Worm (Caenorhabditis elegans) whole organism, dauer: ENCODE measurements around the gene vha-13.

Source experiments
- unc-62 ChIP-seq: sonication (generic microtip); optimal IDR thresholded peaks from 2 replicates; lab custom pipeline; 2017; ENCODE audit warnings: missing biosample characterization, missing genetic modification reagents, missing genetic modification characterization

The vha-13 gene

DNA sequence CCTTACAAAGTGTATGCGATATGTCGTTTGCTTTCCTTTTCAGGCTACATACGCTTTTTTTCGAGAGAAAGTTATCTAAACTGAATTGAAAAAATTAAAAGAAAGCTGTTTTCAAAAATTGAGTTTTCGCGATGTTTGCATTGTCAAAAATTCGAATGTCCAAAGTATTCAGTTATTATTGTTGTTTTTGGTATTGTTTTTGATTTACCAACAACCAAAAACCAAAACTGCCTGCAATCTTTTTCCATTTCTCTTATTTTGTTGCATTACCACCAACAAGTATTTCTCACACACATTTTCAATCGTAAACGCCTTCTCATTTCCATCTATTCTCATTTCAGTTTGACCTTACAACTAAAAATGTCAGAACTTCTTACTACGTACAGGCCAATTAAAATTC, 22.7 kb upstream of the vha-13 start, which contains the start of gene pepm-1:
Gene pepm-1 (plus strand): TSS at position 301 of the 400 bp plus-strand sequence.
- TF ChIP-seq unc-62 = no peak

DNA sequence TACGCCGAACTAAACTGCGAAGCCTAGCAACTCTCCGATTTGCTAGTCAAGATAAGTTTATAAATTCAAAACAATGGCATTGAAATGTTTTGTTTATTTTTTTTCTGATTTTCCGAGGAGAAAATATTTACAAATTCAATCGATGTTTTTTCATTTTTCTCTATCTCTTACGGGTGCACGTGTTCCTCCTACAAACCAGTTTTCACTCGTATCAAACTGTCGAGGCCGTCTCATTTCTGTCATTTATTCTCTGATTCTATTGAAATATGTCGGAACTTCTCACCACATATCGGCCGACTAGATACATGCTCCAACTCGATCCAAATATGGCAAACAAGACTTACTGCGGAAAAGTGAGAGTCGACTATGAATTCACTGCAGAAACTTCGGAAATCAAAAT, 20.0 kb upstream of the vha-13 start, which contains the start of gene F47B8.8:
Gene F47B8.8 (plus strand): TSS at position 257 of the 400 bp plus-strand sequence.
- no peak for TF ChIP-seq unc-62

DNA sequence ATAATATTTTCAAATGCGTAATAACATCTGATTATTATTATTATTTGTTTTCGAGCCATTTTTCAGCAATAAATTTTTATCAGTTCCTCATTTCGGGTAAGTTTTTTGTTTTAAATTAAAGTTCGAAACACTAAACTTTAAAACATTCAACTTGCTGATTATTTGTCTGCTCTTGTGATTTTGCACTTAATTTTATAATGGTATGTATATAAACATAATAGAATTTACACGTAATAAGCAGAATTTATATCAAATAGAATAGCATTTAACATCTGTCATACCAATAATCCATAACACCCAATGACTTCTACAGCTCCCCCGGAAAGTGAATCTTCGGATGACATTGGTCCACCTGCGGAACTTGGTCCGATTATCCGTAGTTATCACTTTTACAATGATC, 18.4 kb upstream of the vha-13 start, which contains the start of gene srm-4:
Gene srm-4 (plus strand): TSS at position 301 of the 400 bp plus-strand sequence.
- no peak for TF ChIP-seq unc-62

DNA sequence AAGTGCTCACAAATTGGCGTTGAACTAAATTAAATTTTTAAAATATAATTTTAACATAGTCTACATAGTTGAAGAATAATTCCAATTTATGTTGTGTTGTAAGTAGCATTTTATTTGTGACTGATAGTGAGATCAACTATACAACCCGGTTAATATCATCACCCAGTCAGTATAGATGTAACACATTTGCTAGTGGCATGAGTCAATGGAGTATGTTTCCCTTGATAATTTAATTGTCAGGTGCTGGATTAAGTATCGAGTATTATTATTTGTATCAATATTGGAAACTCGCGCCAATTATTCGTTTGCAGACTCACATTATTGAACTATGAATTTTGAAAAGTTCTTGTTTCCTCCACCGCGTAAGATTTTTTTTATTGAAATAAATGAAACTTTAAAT, 16.6 kb upstream of the vha-13 start, which contains the start of gene srm-5:
Gene srm-5 (plus strand): TSS at position 301 of the 400 bp plus-strand sequence.
- TF ChIP-seq unc-62 = no peak

DNA sequence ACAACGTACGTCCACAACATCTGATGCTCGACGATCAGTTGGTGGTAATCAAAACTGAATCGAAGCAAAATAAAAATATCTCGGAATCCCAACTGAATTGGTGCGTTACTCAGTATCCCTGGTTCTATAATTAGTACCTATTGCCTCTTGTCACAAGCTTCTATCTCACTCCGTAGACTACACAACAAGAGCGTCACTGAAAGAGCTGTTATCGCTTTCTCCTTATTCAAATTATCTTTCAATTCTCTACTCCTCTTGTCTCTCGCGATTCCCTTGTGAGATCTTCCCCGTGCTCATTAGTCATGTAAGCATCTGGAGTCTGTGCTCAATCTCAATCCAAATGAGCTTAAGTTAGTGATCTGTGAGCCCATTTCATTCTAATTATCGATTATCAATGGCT, 14.9 kb upstream of the vha-13 start, which contains the start of gene srm-6:
Gene srm-6 (plus strand): TSS at position 301 of the 400 bp plus-strand sequence.
- no peak for TF ChIP-seq unc-62

DNA sequence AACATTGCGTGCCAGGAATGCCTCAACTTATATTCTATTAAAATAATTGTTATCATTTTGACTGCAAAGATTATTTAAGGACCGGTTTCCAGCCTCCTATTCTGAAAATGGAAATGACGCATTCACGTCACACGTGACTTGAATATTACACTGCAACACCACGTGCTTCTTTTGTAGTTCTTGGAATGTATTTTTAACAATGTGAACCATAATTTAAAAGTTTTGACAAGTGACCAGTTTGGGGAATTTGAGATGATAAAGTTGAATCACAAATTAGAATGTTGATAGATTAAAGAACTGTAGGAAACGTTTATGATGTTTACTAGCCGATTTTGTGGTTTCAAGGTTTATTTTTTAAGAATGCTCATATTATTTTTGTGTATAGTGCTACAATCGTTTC, 9.8 kb upstream of the vha-13 start, which contains the start of gene F47B8.10:
Gene F47B8.10 (plus strand): TSS at position 301 of the 400 bp plus-strand sequence.
- TF ChIP-seq unc-62 = no peak

DNA sequence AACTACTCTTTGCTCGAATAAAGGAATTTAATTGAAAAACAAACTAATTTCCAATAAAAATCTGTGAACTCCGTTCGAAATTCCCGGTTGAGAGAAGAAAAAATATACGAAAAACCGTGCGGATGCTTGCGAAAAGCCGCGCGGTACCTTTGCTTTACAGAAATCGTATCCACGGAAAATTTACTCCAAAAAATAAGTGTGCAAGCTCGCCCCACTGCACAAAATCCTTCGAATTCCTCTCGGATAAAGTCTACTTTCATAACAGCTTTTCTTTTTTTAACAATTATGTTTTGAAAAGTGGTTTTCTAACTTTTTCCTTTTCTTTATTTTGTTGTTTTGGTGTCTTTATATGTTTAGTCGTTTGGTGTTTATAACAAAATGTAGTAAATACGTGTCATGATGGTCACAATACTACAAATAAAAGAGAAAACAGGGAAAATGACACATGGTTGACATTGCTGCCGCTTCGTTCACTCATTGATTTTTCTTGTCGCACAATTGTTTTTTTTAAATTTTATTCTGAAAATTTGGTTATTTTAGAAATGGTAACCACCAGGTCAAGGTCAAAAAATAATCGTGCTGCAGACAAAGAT, 4.2 kb upstream of the vha-13 start, which contains the start of gene cept-2:
Gene cept-2 (plus strand): TSS at position 533 of the 593 bp plus-strand sequence.
- no peak for TF ChIP-seq unc-62

DNA sequence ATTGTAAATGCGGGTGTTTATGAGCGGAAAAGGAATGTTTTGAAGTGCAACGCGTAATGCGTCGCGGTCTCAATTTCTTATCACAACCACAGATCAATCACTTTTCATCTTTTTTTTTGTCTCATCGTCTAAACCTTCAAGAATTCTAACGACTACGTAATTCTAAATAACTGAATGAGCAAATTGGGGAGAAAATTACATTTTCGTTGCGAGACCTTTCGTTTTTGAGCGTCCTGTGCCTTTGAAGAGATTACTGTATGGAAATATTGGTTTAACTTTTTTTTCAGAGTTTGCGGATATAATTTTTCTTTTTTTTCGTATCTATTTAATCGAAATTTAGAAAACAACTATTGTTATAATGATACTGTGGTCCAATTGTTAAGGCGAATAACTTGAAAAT, 1.0 kb upstream of the vha-13 start:
- TF ChIP-seq unc-62 = no peak

DNA sequence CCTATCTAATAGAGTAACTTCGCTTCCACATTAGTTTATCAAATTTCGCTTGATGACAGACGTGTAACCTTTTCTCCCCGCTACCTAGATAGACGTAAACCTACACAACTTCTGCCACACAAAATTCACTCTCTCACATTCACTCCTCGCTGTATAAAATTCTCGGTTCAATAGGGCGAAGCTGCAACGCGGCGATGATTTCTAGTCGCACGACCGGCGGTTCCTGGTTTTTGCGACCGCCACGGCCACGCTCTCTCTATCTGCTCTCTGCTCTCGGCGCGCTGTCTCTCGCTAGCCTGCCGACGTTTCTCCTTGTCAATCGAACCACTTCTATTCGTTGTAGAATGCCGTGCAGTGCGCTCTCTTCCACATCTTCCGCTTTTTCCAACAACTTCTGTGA, 560 bp upstream of the vha-13 start:
- TF ChIP-seq unc-62 = no peak

DNA sequence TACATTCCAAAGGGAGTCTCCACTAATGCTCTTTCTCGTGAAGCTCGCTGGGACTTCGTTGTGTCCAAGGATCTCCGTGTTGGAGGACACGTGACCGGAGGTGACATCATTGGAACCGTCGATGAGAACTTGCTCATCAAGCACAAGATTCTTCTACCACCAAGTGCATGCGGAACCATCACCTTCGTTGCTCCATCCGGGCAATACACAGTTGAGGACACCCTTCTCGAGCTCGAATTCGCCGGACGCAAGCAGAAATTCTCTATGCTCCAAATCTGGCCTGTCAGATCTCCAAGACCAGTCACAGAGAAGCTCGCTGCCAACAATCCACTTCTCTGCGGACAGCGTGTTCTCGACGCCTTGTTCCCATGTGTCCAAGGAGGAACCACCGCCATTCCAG, 523 bp downstream of the vha-13 start:
- TF ChIP-seq unc-62 = no peak

DNA sequence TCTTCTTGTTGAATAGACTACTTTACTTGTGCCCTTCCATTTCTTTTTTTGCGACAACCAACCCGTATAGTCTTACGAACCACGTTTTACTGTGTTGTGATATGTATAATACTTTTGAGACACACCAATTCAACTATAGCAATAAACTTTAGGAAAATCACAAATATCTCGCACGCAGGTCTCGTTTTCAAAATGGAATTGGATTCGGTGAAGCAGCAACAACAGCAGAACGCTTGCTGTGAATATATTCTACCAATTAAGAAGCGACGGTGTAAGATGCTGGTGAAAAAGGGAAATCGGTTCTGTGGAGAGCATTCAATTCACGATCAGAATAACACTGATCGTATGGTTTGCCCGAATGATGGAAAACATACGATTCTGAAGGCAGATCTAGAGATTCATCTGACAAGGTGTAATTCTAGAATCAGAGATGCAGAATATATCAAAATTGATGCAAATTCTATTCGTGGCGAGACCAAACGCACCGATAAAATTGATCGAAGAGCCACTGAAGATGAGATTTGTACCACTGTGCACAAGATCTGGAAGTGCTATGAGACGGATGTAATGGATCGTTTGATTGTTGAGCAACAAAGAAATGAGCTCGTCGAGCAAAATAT, 2.9 kb downstream of the vha-13 start, which contains the start of gene Y49A3A.3:
Gene Y49A3A.3 (plus strand): TSS at position 153 of the 620 bp plus-strand sequence.
- TF ChIP-seq unc-62 = no peak

DNA sequence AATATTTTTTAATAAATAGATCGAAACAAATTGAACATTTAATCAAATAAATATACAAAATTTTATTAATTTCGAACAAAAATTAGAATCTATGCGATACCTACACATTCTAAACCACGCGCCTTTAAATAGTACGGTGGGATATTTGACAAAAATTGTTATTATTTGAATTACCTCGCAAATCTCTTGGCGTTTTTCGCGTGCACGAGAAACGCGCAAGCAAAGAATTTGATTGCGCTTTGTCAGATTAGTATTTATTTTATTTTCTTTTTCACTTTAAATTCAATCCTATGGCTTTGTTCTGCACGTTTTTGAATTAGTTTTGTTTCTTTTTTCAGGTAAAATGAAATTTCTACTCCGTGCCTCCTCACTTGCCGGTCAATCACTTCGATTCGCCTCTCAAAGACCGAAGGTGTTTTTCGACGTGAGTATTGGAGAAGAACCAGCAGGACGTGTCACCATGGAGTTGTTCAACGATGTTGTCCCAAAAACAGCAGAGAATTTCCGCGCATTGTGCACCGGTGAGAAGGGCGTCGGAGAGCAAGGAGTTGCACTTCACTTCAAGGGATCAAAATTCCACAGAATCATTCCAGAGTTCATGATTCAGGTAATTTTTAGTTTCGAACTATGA, 4.3 kb downstream of the vha-13 start, which contains the start of gene cyn-1:
Gene cyn-1 (plus strand): TSS at position 339 of the 631 bp plus-strand sequence.
- no peak for TF ChIP-seq unc-62

DNA sequence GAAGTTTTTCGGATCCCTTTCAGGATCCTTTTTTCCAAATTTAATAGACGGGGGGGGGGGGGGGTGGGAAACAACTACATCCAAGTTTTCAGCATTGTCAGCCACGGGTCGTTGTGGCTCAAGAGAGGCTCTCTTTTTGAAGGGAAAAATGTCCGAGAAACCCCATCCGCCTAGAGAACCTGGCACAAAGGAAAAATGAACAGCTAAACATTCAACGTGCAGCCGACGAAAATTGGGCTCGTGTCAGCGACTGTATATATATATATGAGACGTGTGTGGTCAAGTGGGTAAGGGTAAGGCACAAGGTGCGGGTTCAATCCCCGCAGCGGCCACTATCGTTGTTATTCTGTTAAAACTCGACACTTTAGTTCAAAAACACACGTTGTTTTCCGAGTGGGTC, 7.1 kb downstream of the vha-13 start, which contains the start of gene Y49A3A.4:
Gene Y49A3A.4 (minus strand): TSS at position 314 of the 400 bp plus-strand sequence.
- TF ChIP-seq unc-62 = no peak

DNA sequence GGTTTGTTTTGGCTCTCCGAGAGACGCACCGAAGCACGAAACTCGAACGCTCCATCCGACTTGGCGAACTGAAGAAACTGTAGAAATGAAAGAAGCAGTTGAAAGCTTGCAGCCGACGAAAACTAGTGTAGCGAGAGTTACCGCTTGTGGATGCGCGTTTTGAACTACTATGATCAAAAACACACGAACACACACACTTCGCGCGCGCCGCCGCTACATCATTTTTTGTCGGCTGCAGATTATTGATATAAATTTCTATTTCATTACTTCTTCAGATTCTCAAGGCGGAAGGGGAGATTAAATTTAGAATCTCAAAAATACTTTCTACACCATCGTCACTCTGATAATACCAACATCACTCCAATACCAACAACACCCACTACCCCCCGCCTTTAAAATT, 10.5 kb downstream of the vha-13 start:
- TF ChIP-seq unc-62 = no peak

DNA sequence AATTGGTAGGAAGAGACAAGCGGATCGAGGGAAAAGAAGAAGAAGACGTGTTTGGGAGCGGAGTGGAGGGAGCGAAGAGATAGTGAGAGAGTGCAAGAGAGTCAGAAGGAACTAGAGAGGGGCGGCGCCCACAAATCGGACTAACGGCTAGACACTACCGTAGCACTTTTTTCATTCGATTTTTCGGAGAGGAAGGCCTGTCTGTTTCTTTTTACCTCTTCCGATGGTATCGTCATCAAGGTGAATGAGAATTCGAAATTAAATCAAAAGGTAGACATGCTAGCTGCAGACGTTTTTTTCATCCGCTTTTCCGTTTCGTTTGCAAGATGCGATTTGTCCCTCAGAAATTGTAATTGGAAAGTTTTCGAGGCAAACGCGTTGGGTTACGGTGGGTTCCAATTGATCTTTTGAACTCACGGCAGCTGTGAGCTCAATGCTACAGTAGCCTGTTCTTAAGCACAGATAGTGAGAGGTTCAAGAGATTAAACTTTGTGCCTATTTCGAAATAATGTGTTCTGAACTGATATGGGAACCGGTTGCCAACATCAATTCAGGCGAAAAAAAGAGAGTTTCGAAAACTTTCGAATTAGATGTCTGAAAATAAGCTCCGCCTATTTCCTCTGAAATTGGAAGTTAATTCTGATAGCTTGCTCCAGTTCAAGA, 13.2 kb downstream of the vha-13 start:
- no peak for TF ChIP-seq unc-62

DNA sequence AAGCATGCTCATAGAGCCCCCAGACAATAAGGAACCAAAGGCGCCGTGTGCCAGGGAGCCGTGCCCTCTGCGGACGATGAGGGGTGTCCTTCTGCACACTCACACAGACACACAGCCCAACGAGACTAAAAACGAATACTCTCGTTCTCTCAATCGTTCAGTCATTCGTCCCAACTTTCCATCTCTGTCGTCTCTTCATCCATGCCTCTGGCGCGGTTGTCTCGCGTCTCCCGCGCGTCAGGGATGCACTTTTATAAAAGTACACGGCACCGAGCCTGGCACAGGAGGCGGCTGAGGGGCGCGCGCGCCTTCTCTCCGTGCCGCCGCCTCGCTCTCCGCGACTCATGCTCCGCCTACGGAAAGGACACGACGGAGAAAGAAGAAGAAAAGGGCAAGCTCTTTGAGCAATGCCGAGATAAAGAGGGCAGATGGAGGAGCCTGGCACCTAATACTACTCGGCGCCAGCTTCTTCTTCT, 15.0 kb downstream of the vha-13 start:
- TF ChIP-seq unc-62 = no peak
